Fruit fly (Drosophila melanogaster) whole organism, embryonic: ENCODE measurements around the gene puc.

ENCODE experiments used
- CG2678 ChIP-seq: fragments of 200-800 bp; sonication (Bioruptor generic); optimal IDR thresholded peaks from 3 replicates; lab custom pipeline; 2019; ENCODE audit warnings: missing biosample characterization, mild to moderate bottlenecking, missing genetic modification characterization, moderate library complexity
- CG4424 ChIP-seq: fragments of 200-800 bp; sonication (Bioruptor generic); optimal IDR thresholded peaks from 3 replicates; lab custom pipeline; 2016; ENCODE audit warnings: missing biosample characterization, missing genetic modification characterization
- E2f1 ChIP-seq: fragments of 200-800 bp; sonication (Bioruptor generic); IDR thresholded peaks from 2 replicates; pipeline ENCODE4 v1.3.6; 2022; ENCODE audit warnings: missing biosample characterization, missing genetic modification characterization
- Hr78 ChIP-seq, 2 experiments: fragments of 200-800 bp in 1 of 2; fragments of >200 bp in 1 of 2; sonication (Bioruptor generic) in 1 of 2; optimal IDR thresholded peaks; 2 replicates each; lab custom pipeline; 2017 to 2019; ENCODE audit warnings: missing biosample characterization in 2 of 2, missing genetic modification characterization in 2 of 2, mild to moderate bottlenecking in 1 of 2, moderate library complexity in 1 of 2
- NC2α ChIP-seq: fragments of 200-800 bp; sonication (Bioruptor generic); optimal IDR thresholded peaks from 2 replicates; lab custom pipeline; 2016; ENCODE audit warnings: missing biosample characterization, missing genetic modification characterization
- TFAM ChIP-seq: fragments of 200-800 bp; sonication (Bioruptor generic); optimal IDR thresholded peaks from 2 replicates; lab custom pipeline; 2017; ENCODE audit warnings: missing biosample characterization, missing genetic modification characterization, inconsistent platforms
- ac ChIP-seq: fragments of 200-800 bp; sonication (Bioruptor generic); optimal IDR thresholded peaks from 3 replicates; lab custom pipeline; 2017; ENCODE audit warnings: missing biosample characterization, mild to moderate bottlenecking, missing genetic modification characterization
- az2 ChIP-seq: fragments of 200-800 bp; sonication (Bioruptor generic); optimal IDR thresholded peaks from 3 replicates; lab custom pipeline; 2016; ENCODE audit warnings: missing biosample characterization, missing genetic modification characterization
- chif ChIP-seq, 2 experiments: fragments of 200-800 bp; sonication (Bioruptor generic); optimal IDR thresholded peaks; 3 replicates each; lab custom pipeline; 2016; ENCODE audit warnings: missing biosample characterization in 2 of 2, missing genetic modification characterization in 2 of 2
- yki ChIP-seq: fragments of >200 bp; optimal IDR thresholded peaks from 3 replicates; lab custom pipeline; 2018

DNA sequence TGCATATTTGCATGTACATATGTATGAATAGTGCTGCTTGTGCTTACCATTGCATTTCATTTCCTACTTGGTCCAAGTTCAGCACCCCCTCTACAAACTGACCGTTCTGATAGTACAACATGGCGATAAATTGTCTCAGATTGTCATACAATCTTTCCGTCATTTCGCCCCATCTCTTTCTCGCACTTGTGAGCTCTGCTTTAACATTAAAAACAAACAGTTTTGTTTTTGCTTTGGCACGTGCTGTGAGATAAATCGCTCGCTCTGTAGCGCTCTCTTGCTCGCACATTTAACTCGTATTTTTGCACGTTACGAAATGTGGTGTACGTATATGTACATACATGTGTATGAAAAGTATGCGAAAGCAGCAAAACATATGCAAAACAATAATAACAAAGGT is 3.6 kb downstream of the puc start:
- TF ChIP-seq az2 (GFP tag; lab: Kevin White, UChicago), result no peak
- no peak for TF ChIP-seq NC2α (GFP tag; lab: Kevin White, UChicago)
- TF ChIP-seq ac (GFP tag; lab: Kevin White, UChicago), result no peak
- no peak for TF ChIP-seq Hr78 (GFP tag; optimal IDR thresholded peaks at IDR 0.05; lab: Kevin White, UChicago)
- no peak for TF ChIP-seq TFAM (GFP tag; lab: Kevin White, UChicago)
- TF ChIP-seq CG2678 (tag; lab: Kevin White, UChicago), result no peak
- no peak for TF ChIP-seq chif (GFP tag; optimal IDR thresholded peaks at IDR 0.05; lab: Kevin White, UChicago)
- TF ChIP-seq CG4424, result no peak
- TF ChIP-seq E2f1 (GFP tag; lab: Robert Waterston, UW), result no peak
- TF ChIP-seq yki (lab: Kevin White, UChicago), result no peak
